Worm (Caenorhabditis elegans) whole organism, L4 larva: Measurements from ENCODE around the gene F49E8.8.

Experiments
- D1046.2 ChIP-seq: fragments of 200-800 bp; sonication (Bioruptor generic); IDR thresholded peaks from 2 replicates; pipeline ENCODE4 v1.3.6; 2022; ENCODE audit warnings: missing genetic modification characterization, missing compliant biosample characterization
- T20F7.1 ChIP-seq: fragments of 200-800 bp; sonication (Bioruptor generic); optimal IDR thresholded peaks from 2 replicates; lab custom pipeline; 2018; ENCODE audit warnings: mild to moderate bottlenecking, missing genetic modification characterization, missing compliant biosample characterization
- Y105C5A.15 ChIP-seq: fragments of 200-800 bp; sonication (Bioruptor generic); IDR thresholded peaks from 2 replicates; pipeline ENCODE4 v1.3.6; 2022; ENCODE audit warnings: missing genetic modification characterization, missing compliant biosample characterization
- ZK546.5 ChIP-seq, 2 experiments: sonication (generic microtip); optimal IDR thresholded peaks; 2 replicates each; lab custom pipeline; 2017; ENCODE audit warnings: missing biosample characterization in 2 of 2, missing genetic modification characterization in 2 of 2
- aha-1 ChIP-seq: fragments of 150-350 bp; peaks from one replicate; lab custom pipeline; 2014; ENCODE audit warnings: missing biosample characterization, missing genetic modification characterization
- cey-2 ChIP-seq: sonication (generic microtip); optimal IDR thresholded peaks from 3 replicates; lab custom pipeline; 2017; ENCODE audit warnings: missing genetic modification characterization, mild to moderate bottlenecking, missing compliant biosample characterization, antibody characterized with exemption, borderline replicate concordance; ENCODE audit not compliant: insufficient read depth
- gei-8 ChIP-seq: fragments of 200-800 bp; sonication (Bioruptor generic); optimal IDR thresholded peaks from 2 replicates; lab custom pipeline; 2018; ENCODE audit warnings: mild to moderate bottlenecking, missing genetic modification characterization, missing compliant biosample characterization
- hlh-30 ChIP-seq: sonication (generic microtip); optimal IDR thresholded peaks from 2 replicates; lab custom pipeline; 2017; ENCODE audit warnings: antibody characterized with exemption, mild to moderate bottlenecking, missing genetic modification characterization, missing compliant biosample characterization; ENCODE audit not compliant: insufficient read depth
- lin-1 ChIP-seq: fragments of 200-800 bp; sonication (Bioruptor generic); IDR thresholded peaks from 2 replicates; pipeline ENCODE4 v1.3.6; 2022; ENCODE audit warnings: missing genetic modification reagents, missing genetic modification characterization, missing compliant biosample characterization
- lin-13 ChIP-seq: fragments of 150-350 bp; optimal IDR thresholded peaks from 2 replicates; lab custom pipeline; 2014; ENCODE audit warnings: missing biosample characterization, missing genetic modification reagents, missing genetic modification characterization
- mdl-1 ChIP-seq, 2 experiments: fragments of 150-350 bp in 1 of 2; sonication (generic microtip) in 1 of 2; optimal IDR thresholded peaks; 2 replicates each; lab custom pipeline; 2014 to 2017; ENCODE audit warnings: missing biosample characterization in 2 of 2, missing genetic modification characterization in 2 of 2
- mep-1 ChIP-seq: fragments of 150-350 bp; sonication (generic microtip); optimal IDR thresholded peaks from 3 replicates; lab custom pipeline; 2014; ENCODE audit warnings: missing biosample characterization, missing genetic modification characterization
- mxl-3 ChIP-seq: fragments of 200-800 bp; sonication (Bioruptor generic); optimal IDR thresholded peaks from 2 replicates; lab custom pipeline; 2018; ENCODE audit warnings: mild to moderate bottlenecking, missing genetic modification characterization, missing compliant biosample characterization
- nhr-10 ChIP-seq: fragments of 150-350 bp; optimal IDR thresholded peaks from 2 replicates; lab custom pipeline; 2014; ENCODE audit warnings: missing biosample characterization, missing genetic modification characterization
- nhr-28 ChIP-seq: fragments of 150-350 bp; optimal IDR thresholded peaks from 2 replicates; lab custom pipeline; 2014; ENCODE audit warnings: missing biosample characterization, missing genetic modification characterization
- pha-4 ChIP-seq, 2 experiments: fragments of 150-350 bp in 1 of 2; fragments of 200-800 bp in 1 of 2; sonication (Bioruptor generic) in 1 of 2; IDR thresholded peaks in 1 of 2; optimal IDR thresholded peaks in 1 of 2; 2 replicates each; pipeline versions ENCODE4 v1.3.6 to Lab custom; 2014 to 2022; ENCODE audit warnings: missing genetic modification characterization in 2 of 2, missing genetic modification reagents in 2 of 2, missing biosample characterization in 1 of 2, missing compliant biosample characterization in 1 of 2
- pqm-1 ChIP-seq: sonication (generic microtip); optimal IDR thresholded peaks from 2 replicates; lab custom pipeline; 2017; ENCODE audit warnings: missing biosample characterization, missing genetic modification characterization
- snpc-1.2 ChIP-seq: fragments of 200-800 bp; sonication (Bioruptor generic); IDR thresholded peaks from 2 replicates; pipeline ENCODE4 v1.3.6; 2022; ENCODE audit warnings: missing genetic modification reagents, missing genetic modification characterization, missing compliant biosample characterization
- unc-62 ChIP-seq, 3 experiments: fragments of 150-350 bp in 1 of 3; sonication (generic microtip); optimal IDR thresholded peaks in 2 of 3; peaks in 1 of 3; 1 replicate in 1 of 3; 2 replicates in 2 of 3; lab custom pipeline; 2014 to 2017; ENCODE audit warnings: missing biosample characterization in 3 of 3, missing genetic modification characterization in 3 of 3, missing genetic modification reagents in 3 of 3, missing genotype in 1 of 3
- zip-2 ChIP-seq: fragments of 150-350 bp; optimal IDR thresholded peaks from 2 replicates; lab custom pipeline; 2014; ENCODE audit warnings: missing biosample characterization, missing genetic modification characterization

Gene F49E8.8

ce11 chrIV:7520841-7521240 lies 35.6 kb upstream of the F49E8.8 start (continued):
- TF ChIP-seq lin-1 (GFP tag; lab: Robert Waterston, UW) (no peak), mxl-3 (GFP tag; lab: Kevin White, UChicago) (no peak), T20F7.1 (GFP tag; lab: Kevin White, UChicago) (no peak)

- TF ChIP-seq mep-1 (tag; lab: Kevin White, UChicago) = no peak
- peak; percentile 39 for TF ChIP-seq aha-1 (tag; lab: Kevin White, UChicago)
These were observed 34.8 kb upstream of the F49E8.8 start for ce11 chrIV:7521591-7521990.

ce11 chrIV:7523744-7524143 lies 32.7 kb upstream of the F49E8.8 start:
- TF ChIP-seq Y105C5A.15 (GFP tag; lab: Robert Waterston, UW) (no peak), unc-62 (GFP tag; optimal IDR thresholded peaks at IDR 0.05 in 1 of 2; lab: Kevin White, UChicago) (peak in 1 of 2 experiments; percentile 92), unc-62 (tag; optimal IDR thresholded peaks at IDR 0.05; lab: Kevin White, UChicago) (no peak)

ce11 chrIV:7530226-7531070 lies 26.0 kb upstream of the F49E8.8 start:
- peak in 1 of 2 experiments; percentile 34 for TF ChIP-seq mdl-1 (tag; optimal IDR thresholded peaks at IDR 0.05; lab: Kevin White, UChicago)
- TF ChIP-seq unc-62 (GFP tag; optimal IDR thresholded peaks at IDR 0.05 in 1 of 2; lab: Kevin White, UChicago) = peak in 1 of 2 experiments; percentile 90
- no peak for TF ChIP-seq unc-62 (tag; optimal IDR thresholded peaks at IDR 0.05; lab: Kevin White, UChicago)
- TF ChIP-seq nhr-28 (tag; lab: Kevin White, UChicago) = peak; percentile 34
- no peak for TF ChIP-seq T20F7.1 (GFP tag; lab: Kevin White, UChicago)
- peak; percentile 30 for TF ChIP-seq cey-2 (tag; lab: Kevin White, UChicago)
- TF ChIP-seq D1046.2 (GFP tag; lab: Robert Waterston, UW) = no peak
- TF ChIP-seq hlh-30 (tag; lab: Kevin White, UChicago) = peak; percentile 33
- TF ChIP-seq ZK546.5 (tag; optimal IDR thresholded peaks at IDR 0.05; lab: Kevin White, UChicago) = no peak
- TF ChIP-seq aha-1 (tag; lab: Kevin White, UChicago) = peak; percentile 92

- no peak for TF ChIP-seq pha-4 (GFP tag; IDR thresholded peaks at IDR 0.05; lab: Robert Waterston, UW)
- no peak for TF ChIP-seq pha-4 (tag; optimal IDR thresholded peaks at IDR 0.05; lab: Kevin White, UChicago)
- TF ChIP-seq gei-8 = no peak
- TF ChIP-seq pqm-1 (tag; lab: Kevin White, UChicago) = no peak
- no peak for TF ChIP-seq zip-2
These were observed 24.1 kb upstream of the F49E8.8 start, which contains the start of gene R05G6.1 for ce11 chrIV:7532360-7532759. R05G6.1 (plus strand) TSS chrIV:7532660.

ce11 chrIV:7542485-7543001 lies 13.9 kb upstream of the F49E8.8 start, which contains the start of gene R05G6.10:
R05G6.10 (minus strand) TSS chrIV:7542535.
- TF ChIP-seq snpc-1.2 (GFP tag; lab: Robert Waterston, UW) (no peak), unc-62 (GFP tag; optimal IDR thresholded peaks at IDR 0.05 in 1 of 2; lab: Kevin White, UChicago) (peak in 1 of 2 experiments; percentile 88), unc-62 (tag; optimal IDR thresholded peaks at IDR 0.05; lab: Kevin White, UChicago) (no peak)

ce11 chrIV:7543662-7544061 lies 12.8 kb upstream of the F49E8.8 start:
- TF ChIP-seq lin-13 (GFP tag; lab: Kevin White, UChicago) (no peak), unc-62 (GFP tag; optimal IDR thresholded peaks at IDR 0.05 in 1 of 2; lab: Kevin White, UChicago) (peak in 1 of 2 experiments; percentile 95), unc-62 (tag; optimal IDR thresholded peaks at IDR 0.05; lab: Kevin White, UChicago) (no peak), nhr-10 (tag; lab: Kevin White, UChicago) (no peak), aha-1 (tag; lab: Kevin White, UChicago) (peak; percentile 39)
